Worm (Caenorhabditis elegans): Measurements from ENCODE around the gene ZK418.6.

The ZK418.6 gene

ce11 chrIII:7078737-7079136 is at the start of gene ZK418.6:
TSS of gene ZK418.6 (minus strand) at chrIII:7078837.
- no peak for TF ChIP-seq che-1 (tag; optimal IDR thresholded peaks at IDR 0.05)
- no peak for TF ChIP-seq nhr-11 (tag; optimal IDR thresholded peaks at IDR 0.05)
- no peak for TF ChIP-seq syd-9 (tag; optimal IDR thresholded peaks at IDR 0.05)
- no peak for TF ChIP-seq pha-2 (tag; optimal IDR thresholded peaks at IDR 0.05)
- no peak for TF ChIP-seq unc-86 (tag; optimal IDR thresholded peaks at IDR 0.05)
- no peak for TF ChIP-seq pag-3 (tag; optimal IDR thresholded peaks at IDR 0.05; ENCODE audit: borderline replicate concordance)
- TF ChIP-seq ceh-24 (tag; optimal IDR thresholded peaks at IDR 0.05), result no peak
- no peak for TF ChIP-seq sox-4 (tag; optimal IDR thresholded peaks at IDR 0.05)
- TF ChIP-seq sdc-2 (tag; optimal IDR thresholded peaks at IDR 0.05), result no peak
- no peak for TF ChIP-seq hlh-6 (tag; optimal IDR thresholded peaks at IDR 0.05)
- no peak for TF ChIP-seq ets-4 (tag; optimal IDR thresholded peaks at IDR 0.05)
- no peak for TF ChIP-seq lim-6 (tag; optimal IDR thresholded peaks at IDR 0.05)
- TF ChIP-seq ref-2 (tag; optimal IDR thresholded peaks at IDR 0.05), result no peak
- no peak for TF ChIP-seq ceh-34 (tag; optimal IDR thresholded peaks at IDR 0.05)

DNA sequence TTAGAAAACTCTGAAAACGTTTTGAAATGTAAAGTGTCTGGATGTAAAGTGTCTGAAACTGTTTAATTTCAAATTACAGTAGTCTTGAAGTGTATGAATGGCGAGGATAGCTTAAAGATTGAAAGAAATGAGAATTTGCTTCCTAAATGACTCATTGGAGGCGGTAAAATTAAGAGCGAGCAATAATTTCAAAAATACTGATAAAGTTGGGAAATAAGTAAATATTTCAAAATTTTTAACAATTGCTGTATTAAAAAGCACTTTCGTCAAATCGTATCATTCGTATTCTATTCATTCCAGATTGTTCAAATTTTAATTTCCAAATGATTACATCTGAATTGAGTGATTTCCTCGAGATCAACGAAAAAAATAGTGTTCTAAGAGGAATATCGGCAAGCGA is 45.7 kb upstream of the ZK418.6 start, which contains the start of gene B0280.2:
Gene B0280.2 (plus strand): TSS at position 301 of the 400 bp plus-strand sequence.
- TF ChIP-seq madf-2 (tag; optimal IDR thresholded peaks at IDR 0.05) (no peak), hlh-30 (tag; optimal IDR thresholded peaks at IDR 0.05; ENCODE audit: insufficient read depth) (no peak), fkh-6 (tag; optimal IDR thresholded peaks at IDR 0.05) (no peak), ahr-1 (tag; optimal IDR thresholded peaks at IDR 0.05) (no peak), F13H6.1 (tag; optimal IDR thresholded peaks at IDR 0.05) (no peak), ceh-34 (tag; optimal IDR thresholded peaks at IDR 0.05) (no peak), ceh-18 (tag; optimal IDR thresholded peaks at IDR 0.05) (no peak), C08G9.2 (tag; optimal IDR thresholded peaks at IDR 0.05) (no peak), pros-1 (tag; optimal IDR thresholded peaks at IDR 0.05) (no peak), eyg-1 (tag; optimal IDR thresholded peaks at IDR 0.05) (no peak), npax-4 (tag; optimal IDR thresholded peaks at IDR 0.05) (no peak), elt-4 (tag; optimal IDR thresholded peaks at IDR 0.05) (no peak)

DNA sequence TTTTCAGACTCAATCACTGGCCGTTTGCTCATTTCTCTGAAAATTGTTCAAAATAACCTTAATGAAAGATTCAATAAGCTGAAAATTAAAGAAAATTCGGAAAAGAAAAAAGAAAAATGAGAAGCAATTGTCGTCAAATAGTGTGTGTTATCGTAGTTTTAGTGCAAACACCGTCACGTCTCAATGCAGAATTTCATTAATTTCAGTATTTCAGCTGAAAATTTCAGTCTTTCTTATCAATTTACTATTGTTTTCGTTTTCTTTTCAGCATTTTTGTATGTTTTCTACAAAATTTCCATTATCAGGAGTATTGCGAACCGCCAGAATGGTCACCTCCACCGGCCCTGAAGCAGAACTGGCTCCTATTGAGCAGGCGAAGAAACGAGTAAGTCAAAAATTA is 44.2 kb upstream of the ZK418.6 start, which contains the start of the genes B0280.9 and rpia-1:
Gene B0280.9 (minus strand): TSS at position 36 of the 400 bp plus-strand sequence.
Gene rpia-1 (plus strand): TSS at position 269 of the 400 bp plus-strand sequence.
- TF ChIP-seq nfya-1 (tag; optimal IDR thresholded peaks at IDR 0.05) (peak; percentile 2), ceh-45 (GFP tag; IDR thresholded peaks at IDR 0.05) (no peak), unc-42 (tag; optimal IDR thresholded peaks at IDR 0.05) (peak; percentile 6), unc-3 (GFP tag; conservative IDR thresholded peaks at IDR 0.05) (no peak), unc-3 (tag; optimal IDR thresholded peaks at IDR 0.05) (no peak), ceh-31 (tag; optimal IDR thresholded peaks at IDR 0.05) (no peak), elt-2 (tag; optimal IDR thresholded peaks at IDR 0.05) (peak; percentile 23), ceh-22 (tag; optimal IDR thresholded peaks at IDR 0.05) (no peak)

- TF ChIP-seq pag-3 (tag; optimal IDR thresholded peaks at IDR 0.05; ENCODE audit: borderline replicate concordance) (no peak), dve-1 (tag; optimal IDR thresholded peaks at IDR 0.05) (no peak)
Observed at ce11 chrIII:7120477-7120876, 41.8 kb upstream of the ZK418.6 start.

DNA sequence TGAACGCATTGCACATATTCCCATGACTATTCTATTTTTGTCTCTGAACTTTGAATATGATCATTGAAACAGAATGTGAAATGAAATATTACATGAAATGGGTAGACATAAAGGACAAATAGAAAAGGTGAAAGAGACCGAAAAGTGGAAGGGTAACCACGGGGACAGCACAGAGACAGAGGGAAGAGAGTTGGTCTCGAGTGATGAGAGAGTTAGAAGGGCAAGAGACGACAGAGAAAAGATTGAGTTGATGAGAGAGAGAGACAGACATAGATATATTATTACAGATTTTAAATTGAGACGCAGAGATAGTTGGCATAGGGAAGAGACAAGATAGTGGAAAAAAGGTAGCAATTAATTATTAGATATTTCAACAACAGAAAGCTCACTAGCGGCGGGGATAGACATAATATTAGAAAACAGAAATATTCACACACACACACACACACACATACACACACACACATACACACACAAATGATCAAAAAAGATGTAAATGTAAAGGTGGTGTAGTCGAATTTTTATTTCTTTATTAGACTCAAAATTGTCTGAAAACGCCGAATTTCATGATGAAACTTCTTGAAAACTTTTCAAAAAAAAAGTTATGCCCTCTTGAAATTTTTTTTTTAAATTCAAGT is 38.1 kb upstream of the ZK418.6 start:
- peak; percentile 81 for TF ChIP-seq hlh-30 (tag; optimal IDR thresholded peaks at IDR 0.05; ENCODE audit: insufficient read depth)
- TF ChIP-seq ceh-34 (tag; optimal IDR thresholded peaks at IDR 0.05), result peak; percentile 40
- peak; percentile 61 for TF ChIP-seq nfya-1 (tag; optimal IDR thresholded peaks at IDR 0.05)
- TF ChIP-seq unc-55 (GFP tag; optimal IDR thresholded peaks at IDR 0.05), result peak; percentile 44
- TF ChIP-seq tbx-2 (tag; optimal IDR thresholded peaks at IDR 0.05), result peak; percentile 52
- peak; percentile 10 for TF ChIP-seq ceh-14 (tag; optimal IDR thresholded peaks at IDR 0.05)
- TF ChIP-seq pros-1 (tag; optimal IDR thresholded peaks at IDR 0.05), result peak; percentile 41
- TF ChIP-seq odd-2 (tag; optimal IDR thresholded peaks at IDR 0.05), result no peak
- TF ChIP-seq npax-4 (tag; optimal IDR thresholded peaks at IDR 0.05), result no peak
- no peak for TF ChIP-seq elt-2 (tag; optimal IDR thresholded peaks at IDR 0.05)
- peak; percentile 41 for TF ChIP-seq ceh-18 (tag; optimal IDR thresholded peaks at IDR 0.05)
- TF ChIP-seq ref-2 (tag; optimal IDR thresholded peaks at IDR 0.05), result peak; percentile 27
